Worm (Caenorhabditis elegans) whole organism, late embryonic: ENCODE measurements around the gene K02E11.10.

ENCODE experiments used
- F13H6.1 ChIP-seq: sonication (generic microtip); optimal IDR thresholded peaks from 2 replicates; lab custom pipeline; 2016; ENCODE audit warnings: missing genetic modification characterization, missing compliant biosample characterization
- ama-1 ChIP-seq: fragments of 150-350 bp; optimal IDR thresholded peaks from 2 replicates; lab custom pipeline; 2014
- dve-1 ChIP-seq: sonication (generic microtip); optimal IDR thresholded peaks from 2 replicates; lab custom pipeline; 2017; ENCODE audit warnings: antibody characterized with exemption, mild to moderate bottlenecking, missing genetic modification characterization, missing compliant biosample characterization
- fkh-10 ChIP-seq: fragments of 150-350 bp; optimal IDR thresholded peaks from 2 replicates; lab custom pipeline; 2014; ENCODE audit warnings: missing biosample characterization, missing genetic modification reagents, missing genetic modification characterization
- hlh-13 ChIP-seq: fragments of 200-800 bp; sonication (Bioruptor generic); optimal IDR thresholded peaks from 2 replicates; lab custom pipeline; 2018; ENCODE audit warnings: mild to moderate bottlenecking, missing genetic modification characterization, missing compliant biosample characterization
- nfya-1 ChIP-seq: sonication (generic microtip); optimal IDR thresholded peaks from 2 replicates; lab custom pipeline; 2017; ENCODE audit warnings: missing genetic modification characterization, mild to moderate bottlenecking, missing compliant biosample characterization, antibody characterized with exemption, moderate library complexity
- rnt-1 ChIP-seq: sonication (generic microtip); optimal IDR thresholded peaks from 2 replicates; lab custom pipeline; 2016; ENCODE audit warnings: missing genetic modification characterization, missing compliant biosample characterization
- tbx-2 ChIP-seq: sonication (generic microtip); optimal IDR thresholded peaks from 2 replicates; lab custom pipeline; 2016; ENCODE audit warnings: missing genetic modification characterization, missing compliant biosample characterization
- unc-86 ChIP-seq: sonication (generic microtip); optimal IDR thresholded peaks from 2 replicates; lab custom pipeline; 2016; ENCODE audit warnings: missing genetic modification characterization, missing compliant biosample characterization

DNA sequence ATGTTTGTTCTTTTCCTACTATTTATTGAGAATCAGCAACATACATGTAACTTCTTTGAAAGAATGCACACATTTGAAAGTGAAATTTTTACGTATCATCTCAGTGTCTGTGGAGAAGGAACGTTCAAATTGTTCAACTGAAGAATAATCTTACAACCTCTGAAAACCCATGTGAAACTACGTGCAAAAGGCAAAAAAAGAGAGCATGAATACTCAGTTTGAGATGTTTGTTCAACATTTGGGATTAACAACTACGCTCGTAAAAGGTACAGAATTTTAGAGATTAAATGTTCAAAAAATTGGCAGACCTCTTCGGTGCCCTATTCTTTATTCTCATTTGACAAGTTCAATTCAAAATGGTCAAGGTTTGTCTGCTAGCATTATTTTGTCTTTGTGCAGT is 11.1 kb upstream of the K02E11.10 start, which contains the start of gene K02E11.5:
- TF ChIP-seq F13H6.1 (tag; lab: Kevin White, UChicago) (no peak), tbx-2 (tag; lab: Kevin White, UChicago) (no peak), unc-86 (tag; lab: Kevin White, UChicago) (no peak), hlh-13 (GFP tag; lab: Kevin White, UChicago) (no peak), dve-1 (tag; lab: Kevin White, UChicago) (no peak), rnt-1 (tag; lab: Kevin White, UChicago) (no peak), ama-1 (lab: Kevin White, UChicago) (no peak), nfya-1 (no peak), fkh-10 (GFP tag; lab: Kevin White, UChicago) (no peak)
